Worm (Caenorhabditis elegans): ENCODE data around the gene T04F3.5.

ce11 chrV:11782809-11783440 is 22.5 kb downstream of the T04F3.5 start, which contains the start of gene F55A11.11:
- TF ChIP-seq lim-6 (tag; optimal IDR thresholded peaks at IDR 0.05) = peak; percentile 48
- TF ChIP-seq K02D7.2 (tag; optimal IDR thresholded peaks at IDR 0.05) = peak; percentile 91
- peak; percentile 92 for TF ChIP-seq T23F11.4 (GFP tag; optimal IDR thresholded peaks at IDR 0.05)
- peak; percentile 91 for TF ChIP-seq lin-11 (tag; optimal IDR thresholded peaks at IDR 0.05)
- no peak for TF ChIP-seq ama-1 (optimal IDR thresholded peaks at IDR 0.05)
- peak; percentile 95 for TF ChIP-seq syd-9 (tag; optimal IDR thresholded peaks at IDR 0.05)
- peak; percentile 82 for TF ChIP-seq ttx-3 (tag; optimal IDR thresholded peaks at IDR 0.05)
